Fruit fly (Drosophila melanogaster): Measurements from ENCODE around the gene WRNexo.

dm6 chr3R:18389790-18390189 is 23.8 kb upstream of the WRNexo start, which contains the start of gene Vha100-4:
- TF ChIP-seq Eip93F (GFP tag; optimal IDR thresholded peaks at IDR 0.05) (no peak), CG15336 (GFP tag; IDR thresholded peaks at IDR 0.05) (no peak), CG16779 (tag; optimal IDR thresholded peaks at IDR 0.05) (no peak), Blimp-1 (GFP tag; optimal IDR thresholded peaks at IDR 0.05) (no peak), CG9139 (GFP tag; optimal IDR thresholded peaks at IDR 0.05) (no peak), Hr4 (GFP tag; optimal IDR thresholded peaks at IDR 0.05) (no peak), topi (GFP tag; optimal IDR thresholded peaks at IDR 0.05) (no peak), Lpt (GFP tag; optimal IDR thresholded peaks at IDR 0.05) (no peak)

Data from whole organism, prepupa.